Worm (Caenorhabditis elegans): Measurements from ENCODE around the gene hlh-8.

Gene hlh-8

DNA sequence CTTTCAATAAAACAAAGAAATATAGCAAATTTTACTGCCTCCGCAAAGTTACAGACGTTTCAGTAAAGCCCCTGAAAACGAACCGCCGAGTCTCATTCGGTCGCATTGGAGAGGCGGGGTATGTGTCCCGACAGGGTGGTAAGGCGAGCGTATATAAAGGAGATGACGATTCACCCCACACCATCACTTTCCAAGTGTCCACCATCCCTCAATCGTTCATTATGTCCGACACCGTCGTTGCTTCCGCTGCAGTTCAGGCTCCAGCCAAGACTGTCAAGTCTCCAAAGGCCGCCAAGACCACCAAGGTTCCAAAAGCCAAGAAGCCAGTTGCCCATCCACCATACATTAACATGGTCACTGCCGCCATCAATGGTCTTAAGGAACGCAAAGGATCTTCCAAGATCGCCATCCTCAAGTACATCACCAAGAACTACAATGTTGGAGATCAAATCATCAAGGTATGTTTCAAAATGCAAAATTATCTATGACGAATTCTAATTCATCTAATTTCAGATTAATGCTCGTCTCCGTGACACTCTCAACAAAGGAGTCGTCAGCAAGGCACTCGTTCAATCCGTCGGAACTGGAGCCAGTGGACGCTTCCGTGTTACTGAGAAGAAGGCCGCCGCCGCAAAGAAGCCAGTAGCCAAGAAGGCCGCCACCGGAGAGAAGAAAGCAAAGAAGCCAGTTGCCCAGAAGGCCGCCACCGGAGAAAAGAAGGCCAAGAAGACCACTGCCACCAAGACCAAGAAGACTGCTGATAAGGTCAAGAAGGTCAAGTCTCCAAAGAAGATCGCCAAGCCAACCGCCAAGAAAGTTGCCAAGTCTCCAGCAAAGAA is 42.9 kb downstream of the hlh-8 start, which contains the start of gene hil-3:
TSS of gene hil-3 (plus strand) at position 195 of the 839 bp plus-strand sequence.
- TF ChIP-seq daf-12 (tag; optimal IDR thresholded peaks at IDR 0.05): no peak
- TF ChIP-seq ama-1 (optimal IDR thresholded peaks at IDR 0.05): peak; percentile 57
- no peak for TF ChIP-seq nhr-76 (tag; optimal IDR thresholded peaks at IDR 0.05)
- TF ChIP-seq lin-29 (GFP tag; IDR thresholded peaks at IDR 0.05): no peak
- TF ChIP-seq nhr-237 (tag; optimal IDR thresholded peaks at IDR 0.05): no peak
- TF ChIP-seq madf-9 (GFP tag; conservative IDR thresholded peaks at IDR 0.05): no peak
- TF ChIP-seq nhr-6 (tag; optimal IDR thresholded peaks at IDR 0.05): peak; percentile 4
- peak; percentile 51 for TF ChIP-seq mes-2 (tag; optimal IDR thresholded peaks at IDR 0.05; ENCODE audit: poor library complexity, severe bottlenecking)
- no peak for TF ChIP-seq dmd-9 (GFP tag; IDR thresholded peaks at IDR 0.05)
- no peak for TF ChIP-seq zip-11 (GFP tag; IDR thresholded peaks at IDR 0.05)
- no peak for TF ChIP-seq Y105C5A.15 (GFP tag; IDR thresholded peaks at IDR 0.05)
- TF ChIP-seq aha-1 (tag): peak; percentile 91
- peak in 1 of 2 experiments; percentile 25 for TF ChIP-seq lsy-2 (tag; optimal IDR thresholded peaks at IDR 0.05)
- TF ChIP-seq nhr-10 (tag; optimal IDR thresholded peaks at IDR 0.05): no peak
- no peak for TF ChIP-seq jun-1 (tag; optimal IDR thresholded peaks at IDR 0.05)
- peak; percentile 30; the same call in 1 of the 2 replicates for TF ChIP-seq hmg-1.1 (GFP tag; IDR thresholded peaks at IDR 0.05)
- no peak for TF ChIP-seq F37D6.2 (tag; optimal IDR thresholded peaks at IDR 0.05)
- no peak for TF ChIP-seq Y5F2A.4 (GFP tag; optimal IDR thresholded peaks at IDR 0.05)
- 0 out of 2 replicates have a peak, but pooled peaks have one; percentile 36 for TF ChIP-seq tra-1 (GFP tag; IDR thresholded peaks at IDR 0.05)
- TF ChIP-seq rbr-2 (tag; optimal IDR thresholded peaks at IDR 0.05): peak; percentile 44
- no peak for TF ChIP-seq lin-15B (tag; optimal IDR thresholded peaks at IDR 0.05)
- TF ChIP-seq ztf-11 (tag; optimal IDR thresholded peaks at IDR 0.05): no peak
- TF ChIP-seq unc-39 (tag; optimal IDR thresholded peaks at IDR 0.05): no peak
- TF ChIP-seq hlh-11 (tag; optimal IDR thresholded peaks at IDR 0.05): no peak
- no peak for TF ChIP-seq ces-1 (GFP tag; optimal IDR thresholded peaks at IDR 0.05)
- no peak for TF ChIP-seq attf-4 (tag; optimal IDR thresholded peaks at IDR 0.05)
- peak; percentile 53 for TF ChIP-seq mep-1 (tag; optimal IDR thresholded peaks at IDR 0.05)
- peak; percentile 74 for TF ChIP-seq set-16 (GFP tag; IDR thresholded peaks at IDR 0.05)
- peak; percentile 1 for TF ChIP-seq nhr-102 (tag; optimal IDR thresholded peaks at IDR 0.05)
- peak in 1 of 2 experiments; percentile 88 for TF ChIP-seq unc-62 (GFP tag; optimal IDR thresholded peaks at IDR 0.05 in 1 of 2)
- TF ChIP-seq unc-62 (tag; optimal IDR thresholded peaks at IDR 0.05): no peak
- TF ChIP-seq F49E8.2 (tag; optimal IDR thresholded peaks at IDR 0.05; ENCODE audit: borderline replicate concordance): no peak
- no peak for TF ChIP-seq fkh-10 (GFP tag; optimal IDR thresholded peaks at IDR 0.05)
- TF ChIP-seq dve-1 (tag; optimal IDR thresholded peaks at IDR 0.05; ENCODE audit: insufficient read depth): peak; percentile 37

DNA sequence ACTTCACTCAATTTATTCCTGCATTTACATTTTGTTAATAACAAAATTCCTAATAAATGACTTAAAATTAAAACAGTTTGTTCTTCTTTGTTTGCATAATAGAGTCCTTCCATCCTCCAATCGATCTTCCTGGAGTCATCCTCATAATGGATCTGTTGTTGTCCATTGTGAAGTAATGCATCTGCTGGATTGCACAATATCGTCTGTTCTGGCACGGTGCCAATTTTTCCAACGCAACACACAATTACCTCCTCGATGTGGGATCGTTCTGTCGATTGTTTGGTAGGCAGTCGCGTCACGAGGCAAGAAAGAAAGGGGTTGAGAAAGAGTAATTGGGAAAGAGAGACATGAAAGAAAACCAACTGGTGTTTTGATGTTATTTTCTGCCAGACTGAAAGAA is 43.8 kb downstream of the hlh-8 start:
- TF ChIP-seq nhr-11 (tag; optimal IDR thresholded peaks at IDR 0.05) (no peak), rbr-2 (tag; optimal IDR thresholded peaks at IDR 0.05) (peak; percentile 29), dve-1 (tag; optimal IDR thresholded peaks at IDR 0.05; ENCODE audit: insufficient read depth) (peak; percentile 57), hlh-11 (tag; optimal IDR thresholded peaks at IDR 0.05) (peak; percentile 1), mdl-1 (tag; optimal IDR thresholded peaks at IDR 0.05) (peak in 1 of 2 experiments; percentile 50), vab-7 (GFP tag; IDR thresholded peaks at IDR 0.05) (no peak), nhr-77 (tag; optimal IDR thresholded peaks at IDR 0.05) (no peak), nhr-237 (tag; optimal IDR thresholded peaks at IDR 0.05) (no peak), ama-1 (optimal IDR thresholded peaks at IDR 0.05) (no peak), daf-16 (GFP tag; optimal IDR thresholded peaks at IDR 0.05) (no peak), daf-16 (tag; optimal IDR thresholded peaks at IDR 0.05) (peak; percentile 39), mep-1 (tag; optimal IDR thresholded peaks at IDR 0.05) (peak; percentile 55), hlh-30 (tag; optimal IDR thresholded peaks at IDR 0.05; ENCODE audit: insufficient read depth) (peak; percentile 27), mes-2 (tag; optimal IDR thresholded peaks at IDR 0.05; ENCODE audit: poor library complexity, severe bottlenecking) (peak; percentile 51), mxl-2 (GFP tag; conservative IDR thresholded peaks at IDR 0.05) (no peak)
